Worm (Caenorhabditis elegans) whole organism, mixed stage, embryonic: ENCODE data around the gene clec-182.

Experiments used
- M03D4.4 ChIP-seq: sonication (generic microtip); optimal IDR thresholded peaks from 2 replicates; lab custom pipeline; 2017; ENCODE audit warnings: mild to moderate bottlenecking, missing genetic modification characterization, missing compliant biosample characterization
- bed-3 ChIP-seq: fragments of 200-800 bp; sonication (Bioruptor generic); optimal IDR thresholded peaks from 3 replicates; lab custom pipeline; 2018; ENCODE audit warnings: mild to moderate bottlenecking, missing genetic modification characterization, moderate library complexity, missing compliant biosample characterization
- blmp-1 ChIP-seq: fragments of 150-350 bp; optimal IDR thresholded peaks from 2 replicates; lab custom pipeline; 2014; ENCODE audit warnings: missing biosample characterization, missing genetic modification characterization
- ceh-39 ChIP-seq: fragments of 150-350 bp; optimal IDR thresholded peaks from 2 replicates; lab custom pipeline; 2014; ENCODE audit warnings: missing biosample characterization, missing genetic modification characterization
- ceh-43 ChIP-seq: fragments of 200-800 bp; sonication (Bioruptor generic); optimal IDR thresholded peaks from 2 replicates; lab custom pipeline; 2018; ENCODE audit warnings: mild to moderate bottlenecking, missing genetic modification characterization, moderate library complexity, missing compliant biosample characterization
- ceh-83 ChIP-seq: fragments of 200-800 bp; sonication (Bioruptor generic); optimal IDR thresholded peaks from 2 replicates; lab custom pipeline; 2018; ENCODE audit warnings: mild to moderate bottlenecking, missing genetic modification characterization, missing compliant biosample characterization
- ces-1 ChIP-seq: fragments of 150-350 bp; optimal IDR thresholded peaks from 2 replicates; lab custom pipeline; 2014; ENCODE audit warnings: missing biosample characterization, missing genetic modification reagents, missing genetic modification characterization
- cnd-1 ChIP-seq: fragments of 200-800 bp; sonication (Bioruptor generic); optimal IDR thresholded peaks from 2 replicates; lab custom pipeline; 2018; ENCODE audit warnings: mild to moderate bottlenecking, missing genetic modification characterization, missing compliant biosample characterization
- drap-1 ChIP-seq: fragments of 200-800 bp; sonication (Bioruptor generic); optimal IDR thresholded peaks from 3 replicates; lab custom pipeline; 2018; ENCODE audit warnings: mild to moderate bottlenecking, missing genetic modification characterization, missing compliant biosample characterization
- elt-1 ChIP-seq: sonication (generic microtip); optimal IDR thresholded peaks from 2 replicates; lab custom pipeline; 2017; ENCODE audit warnings: missing genetic modification characterization, mild to moderate bottlenecking, missing compliant biosample characterization, antibody characterized with exemption, moderate library complexity, borderline replicate concordance; ENCODE audit not compliant: insufficient read depth
- elt-3 ChIP-seq: fragments of 150-350 bp; optimal IDR thresholded peaks from 2 replicates; lab custom pipeline; 2014; ENCODE audit warnings: missing biosample characterization, missing genetic modification characterization
- flh-1 ChIP-seq: fragments of 200-800 bp; sonication (Bioruptor generic); optimal IDR thresholded peaks from 2 replicates; lab custom pipeline; 2018; ENCODE audit warnings: mild to moderate bottlenecking, missing genetic modification characterization, moderate library complexity, missing compliant biosample characterization
- hlh-1 ChIP-seq: fragments of 150-350 bp; optimal IDR thresholded peaks from 2 replicates; lab custom pipeline; 2014; ENCODE audit warnings: missing biosample characterization, missing genetic modification reagents, missing genetic modification characterization
- lin-13 ChIP-seq: fragments of 150-350 bp; optimal IDR thresholded peaks from 2 replicates; lab custom pipeline; 2014; ENCODE audit warnings: missing biosample characterization, missing genetic modification characterization
- lin-32 ChIP-seq: fragments of 200-800 bp; sonication (Bioruptor generic); optimal IDR thresholded peaks from 2 replicates; lab custom pipeline; 2018; ENCODE audit warnings: mild to moderate bottlenecking, missing genetic modification characterization, missing compliant biosample characterization
- lsy-2 ChIP-seq: fragments of 150-350 bp; optimal IDR thresholded peaks from 2 replicates; lab custom pipeline; 2014; ENCODE audit warnings: missing biosample characterization, missing genetic modification characterization
- mab-5 ChIP-seq: fragments of 150-350 bp; optimal IDR thresholded peaks from 2 replicates; lab custom pipeline; 2014; ENCODE audit warnings: missing biosample characterization, missing genetic modification characterization
- mep-1 ChIP-seq: fragments of 150-350 bp; optimal IDR thresholded peaks from 2 replicates; lab custom pipeline; 2017; ENCODE audit warnings: missing biosample characterization, missing genetic modification reagents, missing genetic modification characterization, inconsistent platforms
- nhr-12 ChIP-seq: fragments of 150-350 bp; optimal IDR thresholded peaks from 2 replicates; lab custom pipeline; 2014; ENCODE audit warnings: missing biosample characterization, missing genetic modification characterization
- nhr-2 ChIP-seq: fragments of 150-350 bp; optimal IDR thresholded peaks from 2 replicates; lab custom pipeline; 2014; ENCODE audit warnings: missing biosample characterization, missing genetic modification characterization
- nhr-237 ChIP-seq: fragments of 150-350 bp; optimal IDR thresholded peaks from 2 replicates; lab custom pipeline; 2014; ENCODE audit warnings: missing biosample characterization, missing genetic modification characterization
- nhr-28 ChIP-seq: fragments of 150-350 bp; optimal IDR thresholded peaks from 2 replicates; lab custom pipeline; 2014; ENCODE audit warnings: missing biosample characterization, missing genetic modification characterization
- nhr-76 ChIP-seq: sonication (generic microtip); optimal IDR thresholded peaks from 2 replicates; lab custom pipeline; 2017; ENCODE audit warnings: missing biosample characterization, missing genetic modification characterization
- pha-4 ChIP-seq: fragments of 150-350 bp; optimal IDR thresholded peaks from 2 replicates; lab custom pipeline; 2018; ENCODE audit warnings: missing biosample characterization, missing genetic modification reagents, missing genetic modification characterization
- sem-2 ChIP-seq: fragments of 200-800 bp; sonication (Bioruptor generic); optimal IDR thresholded peaks from 2 replicates; lab custom pipeline; 2018; ENCODE audit warnings: mild to moderate bottlenecking, missing genetic modification characterization, missing compliant biosample characterization
- snpc-4 ChIP-seq: fragments of 150-350 bp; optimal IDR thresholded peaks from 2 replicates; lab custom pipeline; 2014; ENCODE audit warnings: missing biosample characterization, missing genetic modification characterization
- sptf-1 ChIP-seq: sonication (generic microtip); optimal IDR thresholded peaks from 2 replicates; lab custom pipeline; 2017; ENCODE audit warnings: mild to moderate bottlenecking, missing genetic modification characterization, moderate library complexity, missing compliant biosample characterization
- tbx-8 ChIP-seq: fragments of 200-800 bp; sonication (Bioruptor generic); optimal IDR thresholded peaks from 2 replicates; lab custom pipeline; 2018; ENCODE audit warnings: mild to moderate bottlenecking, missing genetic modification characterization, moderate library complexity, missing compliant biosample characterization
- unc-120 ChIP-seq: sonication (generic microtip); optimal IDR thresholded peaks from 2 replicates; lab custom pipeline; 2017; ENCODE audit warnings: missing genetic modification characterization, missing compliant biosample characterization; ENCODE audit not compliant: poor library complexity, severe bottlenecking
- unc-39 ChIP-seq: fragments of 150-350 bp; optimal IDR thresholded peaks from 2 replicates; lab custom pipeline; 2014; ENCODE audit warnings: missing biosample characterization, missing genetic modification characterization
- unc-62 ChIP-seq: fragments of 150-350 bp; optimal IDR thresholded peaks from 2 replicates; lab custom pipeline; 2014; ENCODE audit warnings: missing biosample characterization, missing genetic modification reagents, missing genetic modification characterization
- zip-8 ChIP-seq: fragments of 150-350 bp; optimal IDR thresholded peaks from 2 replicates; lab custom pipeline; 2014; ENCODE audit warnings: missing biosample characterization, missing genetic modification characterization

Gene clec-182

ce11 chrIV:8821147-8821546 lies 23.0 kb upstream of the clec-182 start, which contains the start of gene T28C6.5:
T28C6.5 (plus strand) TSS chrIV:8821447.
- TF ChIP-seq zip-8 (tag; lab: Kevin White, UChicago) (no peak), nhr-28 (no peak), nhr-76 (tag; lab: Kevin White, UChicago) (no peak), unc-120 (tag; lab: Kevin White, UChicago) (no peak), nhr-237 (no peak), sem-2 (GFP tag; lab: Kevin White, UChicago) (no peak), lsy-2 (no peak), cnd-1 (tag; lab: Kevin White, UChicago) (no peak), lin-13 (tag; lab: Kevin White, UChicago) (no peak), flh-1 (GFP tag; lab: Kevin White, UChicago) (no peak)
- TF ChIP-seq, all 35 proteins: peak for 0

ce11 chrIV:8820041-8820440 lies 21.9 kb upstream of the clec-182 start, which contains the start of gene T28C6.3:
T28C6.3 (plus strand) TSS chrIV:8820341.
- no peak for TF ChIP-seq bed-3 (GFP tag; lab: Kevin White, UChicago)
- no peak for TF ChIP-seq sptf-1 (tag; lab: Kevin White, UChicago)
- no peak for TF ChIP-seq lsy-2
- no peak for TF ChIP-seq lin-13 (tag; lab: Kevin White, UChicago)
- TF ChIP-seq M03D4.4 (tag; lab: Kevin White, UChicago) = no peak
- no peak for TF ChIP-seq mep-1 (tag; lab: Kevin White, UChicago)
- TF ChIP-seq flh-1 (GFP tag; lab: Kevin White, UChicago) = no peak
- TF ChIP-seq lin-32 (GFP tag; lab: Kevin White, UChicago) = no peak

- TF ChIP-seq hlh-1 (tag; lab: Kevin White, UChicago) = peak; percentile 10
- no peak for TF ChIP-seq ceh-83 (GFP tag; lab: Kevin White, UChicago)
- TF ChIP-seq cnd-1 (tag; lab: Kevin White, UChicago) = no peak
- TF ChIP-seq nhr-2 (tag; lab: Kevin White, UChicago) = peak; percentile 94
- TF ChIP-seq ceh-39 (tag; lab: Kevin White, UChicago) = peak; percentile 44
Measured at ce11 chrIV:8819471-8819870, 21.3 kb upstream of the clec-182 start.

- TF ChIP-seq unc-62 (GFP tag; lab: Kevin White, UChicago) = no peak
- TF ChIP-seq M03D4.4 (tag; lab: Kevin White, UChicago) = no peak
- TF ChIP-seq mab-5 (tag; lab: Kevin White, UChicago) = no peak
- TF ChIP-seq bed-3 (GFP tag; lab: Kevin White, UChicago) = no peak
- no peak for TF ChIP-seq pha-4 (tag; lab: Kevin White, UChicago)
Measured at ce11 chrIV:8817639-8818038, 19.5 kb upstream of the clec-182 start, which contains the start of gene T28C6.10. T28C6.10 (plus strand) TSS chrIV:8817939.

- TF ChIP-seq ceh-43 (GFP tag; lab: Kevin White, UChicago) (no peak), drap-1 (GFP tag; lab: Kevin White, UChicago) (no peak), nhr-28 (no peak), blmp-1 (tag; lab: Kevin White, UChicago) (no peak), unc-120 (tag; lab: Kevin White, UChicago) (no peak), ces-1 (no peak), pha-4 (tag; lab: Kevin White, UChicago) (no peak), nhr-76 (tag; lab: Kevin White, UChicago) (no peak), elt-3 (no peak), nhr-2 (tag; lab: Kevin White, UChicago) (no peak), nhr-12 (tag; lab: Kevin White, UChicago) (no peak), unc-39 (tag; lab: Kevin White, UChicago) (no peak), snpc-4 (tag; lab: Kevin White, UChicago) (no peak), mep-1 (tag; lab: Kevin White, UChicago) (no peak), tbx-8 (GFP tag; lab: Kevin White, UChicago) (no peak), unc-62 (GFP tag; lab: Kevin White, UChicago) (no peak), elt-1 (tag; lab: Kevin White, UChicago) (no peak), cnd-1 (tag; lab: Kevin White, UChicago) (no peak)
- TF ChIP-seq, all 35 proteins: peak for 0
Measured at ce11 chrIV:8816617-8817016, 18.5 kb upstream of the clec-182 start.
